Worm (Caenorhabditis elegans) whole organism, L1 larva: ENCODE data around the gene pno-1.

Experiments used
- C16A3.4 ChIP-seq: fragments of 150-350 bp; optimal IDR thresholded peaks from 2 replicates; lab custom pipeline; 2014; ENCODE audit warnings: missing biosample characterization, missing genetic modification characterization
- F16B12.6 ChIP-seq: fragments of 150-350 bp; optimal IDR thresholded peaks from 2 replicates; lab custom pipeline; 2014; ENCODE audit warnings: missing biosample characterization, missing genetic modification characterization
- aha-1 ChIP-seq: fragments of 150-350 bp; optimal IDR thresholded peaks from 2 replicates; lab custom pipeline; 2014; ENCODE audit warnings: missing biosample characterization, missing genetic modification characterization
- alr-1 ChIP-seq: fragments of 200-800 bp; sonication (Bioruptor generic); optimal IDR thresholded peaks from 2 replicates; lab custom pipeline; 2018; ENCODE audit warnings: borderline replicate concordance, mild to moderate bottlenecking, missing genetic modification characterization, missing compliant biosample characterization
- ama-1 ChIP-seq: fragments of 150-350 bp; optimal IDR thresholded peaks from 2 replicates; lab custom pipeline; 2014
- blmp-1 ChIP-seq: fragments of 150-350 bp; optimal IDR thresholded peaks from 2 replicates; lab custom pipeline; 2014; ENCODE audit warnings: missing biosample characterization, missing genetic modification characterization
- ceh-82 ChIP-seq, 3 experiments: fragments of 150-350 bp in 1 of 3; sonication (generic microtip) in 2 of 3; optimal IDR thresholded peaks; 2 replicates each; lab custom pipeline; 2014 to 2017; ENCODE audit warnings: missing biosample characterization in 3 of 3, missing genetic modification characterization in 3 of 3
- dpl-1 ChIP-seq, 3 experiments: fragments of 150-350 bp in 2 of 3; sonication (generic microtip) in 1 of 3; optimal IDR thresholded peaks; 2 replicates each; lab custom pipeline; 2014 to 2017; ENCODE audit warnings: missing biosample characterization in 3 of 3, missing genetic modification characterization in 3 of 3, missing genetic modification reagents in 3 of 3
- dsc-1 ChIP-seq: sonication (generic microtip); optimal IDR thresholded peaks from 2 replicates; lab custom pipeline; 2016; ENCODE audit warnings: mild to moderate bottlenecking, missing genetic modification characterization, missing compliant biosample characterization
- efl-1 ChIP-seq, 4 experiments: fragments of 150-350 bp; optimal IDR thresholded peaks in 3 of 4; peaks in 1 of 4; 1 replicate in 1 of 4; 2 replicates in 3 of 4; lab custom pipeline; 2014; ENCODE audit warnings: missing biosample characterization in 2 of 4, missing genetic modification characterization in 2 of 4, missing genetic modification reagents in 2 of 4
- egl-13 ChIP-seq: sonication (generic microtip); optimal IDR thresholded peaks from 2 replicates; lab custom pipeline; 2016; ENCODE audit warnings: missing genotype, missing genetic modification reagents, missing genetic modification characterization, missing compliant biosample characterization
- elt-2 ChIP-seq: sonication (generic microtip); optimal IDR thresholded peaks from 2 replicates; lab custom pipeline; 2016; ENCODE audit warnings: missing genetic modification characterization, mild to moderate bottlenecking, inconsistent platforms, missing compliant biosample characterization, missing genetic modification reagents
- fos-1 ChIP-seq: fragments of 150-350 bp; optimal IDR thresholded peaks from 2 replicates; lab custom pipeline; 2014; ENCODE audit warnings: missing biosample characterization, missing genetic modification characterization
- grh-1 ChIP-seq: fragments of 200-800 bp; sonication (Bioruptor generic); IDR thresholded peaks from 2 replicates; pipeline ENCODE4 v1.3.6; 2022; ENCODE audit warnings: missing genetic modification reagents, missing genetic modification characterization, missing compliant biosample characterization
- hlh-17 ChIP-seq: fragments of 200-800 bp; sonication (Bioruptor generic); optimal IDR thresholded peaks from 2 replicates; lab custom pipeline; 2018; ENCODE audit warnings: missing genetic modification characterization, mild to moderate bottlenecking, missing compliant biosample characterization, moderate library complexity, borderline replicate concordance
- irx-1 ChIP-seq: sonication (generic microtip); optimal IDR thresholded peaks from 2 replicates; lab custom pipeline; 2016; ENCODE audit warnings: missing genetic modification characterization, missing compliant biosample characterization
- isw-1 ChIP-seq: fragments of 200-800 bp; sonication (Bioruptor generic); IDR thresholded peaks from 2 replicates; pipeline ENCODE4 v1.3.6; 2022; ENCODE audit warnings: missing genetic modification characterization, missing compliant biosample characterization
- lin-14 ChIP-seq: fragments of 200-800 bp; sonication (Bioruptor generic); optimal IDR thresholded peaks from 2 replicates; lab custom pipeline; 2018; ENCODE audit warnings: mild to moderate bottlenecking, missing genetic modification characterization, moderate library complexity, missing compliant biosample characterization
- lin-35 ChIP-seq, 2 experiments: fragments of 150-350 bp; optimal IDR thresholded peaks; 2 replicates each; lab custom pipeline; 2014; ENCODE audit warnings: missing biosample characterization in 2 of 2, missing genetic modification characterization in 2 of 2, missing genetic modification reagents in 2 of 2
- lir-3 ChIP-seq: sonication (generic microtip); optimal IDR thresholded peaks from 2 replicates; lab custom pipeline; 2016; ENCODE audit warnings: mild to moderate bottlenecking, missing genetic modification characterization, moderate library complexity, missing compliant biosample characterization; ENCODE audit not compliant: poor library complexity
- lsy-2 ChIP-seq, 2 experiments: fragments of 150-350 bp; optimal IDR thresholded peaks; 2 replicates each; lab custom pipeline; 2014; ENCODE audit warnings: missing biosample characterization in 2 of 2, missing genetic modification characterization in 2 of 2
- mep-1 ChIP-seq: fragments of 150-350 bp; optimal IDR thresholded peaks from 2 replicates; lab custom pipeline; 2014; ENCODE audit warnings: missing biosample characterization, missing genetic modification characterization
- nhr-11 ChIP-seq: fragments of 150-350 bp; optimal IDR thresholded peaks from 2 replicates; lab custom pipeline; 2014; ENCODE audit warnings: missing biosample characterization, missing genetic modification characterization
- nhr-20 ChIP-seq: sonication (generic microtip); optimal IDR thresholded peaks from 2 replicates; lab custom pipeline; 2016; ENCODE audit warnings: mild to moderate bottlenecking, missing genetic modification characterization, missing compliant biosample characterization
- nhr-47 ChIP-seq: sonication (generic microtip); optimal IDR thresholded peaks from 2 replicates; lab custom pipeline; 2016; ENCODE audit warnings: mild to moderate bottlenecking, missing genetic modification characterization, moderate library complexity, missing compliant biosample characterization
- nhr-71 ChIP-seq: sonication (generic microtip); optimal IDR thresholded peaks from 2 replicates; lab custom pipeline; 2016; ENCODE audit warnings: mild to moderate bottlenecking, missing genetic modification characterization, moderate library complexity, missing compliant biosample characterization
- nhr-76 ChIP-seq: sonication (generic microtip); optimal IDR thresholded peaks from 2 replicates; lab custom pipeline; 2017; ENCODE audit warnings: missing biosample characterization, missing genetic modification characterization
- skn-1 ChIP-seq: fragments of 150-350 bp; optimal IDR thresholded peaks from 2 replicates; lab custom pipeline; 2014; ENCODE audit warnings: missing biosample characterization, missing genetic modification characterization
- snu-23 ChIP-seq: sonication (generic microtip); optimal IDR thresholded peaks from 2 replicates; lab custom pipeline; 2016; ENCODE audit warnings: missing genetic modification characterization, missing compliant biosample characterization
- sptf-1 ChIP-seq: fragments of 150-350 bp; optimal IDR thresholded peaks from 2 replicates; lab custom pipeline; 2014; ENCODE audit warnings: missing biosample characterization, missing genetic modification characterization
- tbx-2 ChIP-seq: sonication (generic microtip); optimal IDR thresholded peaks from 2 replicates; lab custom pipeline; 2016; ENCODE audit warnings: missing genetic modification characterization, missing compliant biosample characterization
- tlp-1 ChIP-seq: fragments of 150-350 bp; optimal IDR thresholded peaks from 2 replicates; lab custom pipeline; 2014; ENCODE audit warnings: missing biosample characterization, missing genetic modification characterization
- unc-130 ChIP-seq: fragments of 150-350 bp; optimal IDR thresholded peaks from 2 replicates; lab custom pipeline; 2017; ENCODE audit warnings: missing biosample characterization, missing genetic modification characterization, inconsistent platforms
- unc-30 ChIP-seq: sonication (generic microtip); optimal IDR thresholded peaks from 2 replicates; lab custom pipeline; 2017; ENCODE audit warnings: missing biosample characterization, missing genetic modification characterization
- vab-15 ChIP-seq: sonication (generic microtip); optimal IDR thresholded peaks from 2 replicates; lab custom pipeline; 2017; ENCODE audit warnings: missing genotype, mild to moderate bottlenecking, missing genetic modification characterization, missing compliant biosample characterization
- xbp-1 ChIP-seq: sonication (generic microtip); optimal IDR thresholded peaks from 2 replicates; lab custom pipeline; 2016; ENCODE audit warnings: missing genetic modification characterization, missing compliant biosample characterization
- zag-1 ChIP-seq: fragments of 150-350 bp; optimal IDR thresholded peaks from 2 replicates; lab custom pipeline; 2014; ENCODE audit warnings: missing biosample characterization, missing genetic modification characterization
- zip-4 ChIP-seq: fragments of 200-800 bp; sonication (Bioruptor generic); optimal IDR thresholded peaks from 2 replicates; lab custom pipeline; 2018; ENCODE audit warnings: mild to moderate bottlenecking, missing genetic modification characterization, moderate library complexity, missing compliant biosample characterization

pno-1 gene

DNA sequence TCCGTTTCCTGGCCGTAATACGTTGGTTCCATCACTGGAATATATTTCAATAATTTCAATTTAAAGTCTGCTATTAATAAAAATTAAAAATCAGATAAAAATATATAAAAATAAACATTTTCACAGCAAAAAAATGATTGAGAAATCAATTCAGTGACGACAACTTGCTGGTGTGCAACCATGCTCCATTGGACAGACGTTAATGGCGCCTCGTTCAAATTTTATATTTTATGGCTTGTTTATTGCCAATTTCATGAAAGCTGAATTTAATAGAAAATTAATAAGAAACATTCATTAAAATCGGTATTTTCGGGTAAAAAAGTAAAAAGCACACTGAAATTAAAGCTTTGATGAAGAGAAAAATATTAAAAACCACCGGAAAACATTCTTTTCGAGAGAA lies 36.5 kb downstream of the pno-1 start, which contains the start of gene Y53C12A.3:
Gene Y53C12A.3, minus strand, starts transcription at position 34 of the 400 bp plus-strand sequence.
- TF ChIP-seq vab-15 (tag; lab: Kevin White, UChicago) (no peak), ama-1 (lab: Kevin White, UChicago) (no peak), snu-23 (peak; percentile 46), nhr-76 (tag; lab: Kevin White, UChicago) (no peak), nhr-20 (tag; lab: Kevin White, UChicago) (peak; percentile 47), unc-130 (tag; lab: Kevin White, UChicago) (peak; percentile 34), dsc-1 (tag; lab: Kevin White, UChicago) (no peak), nhr-11 (tag; lab: Kevin White, UChicago) (no peak), skn-1 (peak; percentile 57), lir-3 (tag; lab: Kevin White, UChicago) (no peak), lin-35 (GFP tag; optimal IDR thresholded peaks at IDR 0.05; lab: Kevin White, UChicago) (peak; percentile 91 to 97), efl-1 (optimal IDR thresholded peaks at IDR 0.05; lab: Kevin White, UChicago) (peak; percentile 85 to 90), efl-1 (GFP tag; optimal IDR thresholded peaks at IDR 0.05 in 1 of 2; lab: Kevin White, UChicago) (peak; percentile 93 to 99), lin-14 (peak; percentile 38), xbp-1 (peak; percentile 43), isw-1 (GFP tag; lab: Robert Waterston, UW) (no peak), nhr-71 (tag; lab: Kevin White, UChicago) (peak; percentile 44), unc-30 (tag; lab: Kevin White, UChicago) (no peak), alr-1 (tag; lab: Kevin White, UChicago) (no peak), blmp-1 (tag; lab: Kevin White, UChicago) (peak; percentile 51), dpl-1 (GFP tag; optimal IDR thresholded peaks at IDR 0.05; lab: Kevin White, UChicago) (peak; percentile 82 to 94 (median 90)), F16B12.6 (peak; percentile 35), egl-13 (tag; lab: Kevin White, UChicago) (no peak), sptf-1 (tag; lab: Kevin White, UChicago) (no peak), C16A3.4 (tag; lab: Kevin White, UChicago) (peak; percentile 71), mep-1 (tag; lab: Kevin White, UChicago) (peak; percentile 58), ceh-82 (tag; optimal IDR thresholded peaks at IDR 0.05; lab: Kevin White, UChicago) (peak in 1 of 3 experiments; percentile 40), lsy-2 (tag; optimal IDR thresholded peaks at IDR 0.05; lab: Kevin White, UChicago) (peak; percentile 50 to 81), hlh-17 (GFP tag; lab: Kevin White, UChicago) (no peak), tbx-2 (tag; lab: Kevin White, UChicago) (peak; percentile 17), nhr-47 (tag; lab: Kevin White, UChicago) (peak; percentile 38)

DNA sequence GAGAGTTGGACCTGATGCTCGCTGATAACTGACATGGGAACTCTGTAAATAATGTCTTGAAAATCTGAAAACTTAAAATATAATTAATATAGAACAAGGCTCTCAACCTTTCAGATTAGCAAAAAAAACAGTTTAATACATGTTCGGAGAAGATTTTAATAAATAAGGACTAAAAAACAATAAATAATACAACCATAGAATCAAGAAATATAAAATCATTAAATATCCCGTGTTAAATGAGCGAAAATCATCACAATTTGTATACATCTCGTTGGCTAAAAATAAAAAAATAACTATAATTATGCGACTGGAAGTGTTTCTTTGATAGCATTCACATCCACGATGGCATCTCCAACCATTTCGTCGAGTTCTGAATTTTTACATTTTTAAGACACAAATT lies 37.9 kb downstream of the pno-1 start, which contains the start of gene Y53C12A.10:
Gene Y53C12A.10, minus strand, starts transcription at position 101 of the 400 bp plus-strand sequence.
- no peak for TF ChIP-seq irx-1 (tag; lab: Kevin White, UChicago)
- no peak for TF ChIP-seq grh-1 (GFP tag; lab: Robert Waterston, UW)
- no peak for TF ChIP-seq snu-23
- TF ChIP-seq tlp-1, result no peak
- TF ChIP-seq xbp-1, result no peak
- no peak for TF ChIP-seq elt-2 (tag; lab: Kevin White, UChicago)
- TF ChIP-seq zip-4 (GFP tag; lab: Kevin White, UChicago), result no peak
- TF ChIP-seq zag-1, result no peak
- no peak for TF ChIP-seq F16B12.6

DNA sequence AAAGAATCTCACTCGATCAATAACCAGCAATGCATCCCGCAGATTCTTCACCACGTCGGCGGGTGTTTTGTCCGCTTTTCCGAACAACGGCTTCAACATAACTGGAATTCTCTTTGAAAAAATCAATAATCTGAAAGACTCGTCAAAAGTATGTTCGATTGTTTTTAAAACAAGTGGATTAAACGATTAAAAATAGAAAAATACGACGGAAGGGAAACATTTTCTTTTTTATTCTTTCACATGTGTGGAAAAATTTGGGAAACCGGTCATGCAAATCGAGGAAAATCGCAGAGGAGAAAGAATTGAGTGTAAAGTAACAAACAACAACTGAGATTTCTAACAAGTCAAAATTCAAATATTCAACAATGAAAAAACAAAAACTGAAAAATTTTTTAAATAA lies 39.1 kb downstream of the pno-1 start, which contains the start of gene mop-25.2:
Gene mop-25.2, minus strand, starts transcription at position 101 of the 400 bp plus-strand sequence.
- TF ChIP-seq lsy-2 (tag; optimal IDR thresholded peaks at IDR 0.05; lab: Kevin White, UChicago) (no peak), efl-1 (optimal IDR thresholded peaks at IDR 0.05; lab: Kevin White, UChicago) (no peak), efl-1 (GFP tag; optimal IDR thresholded peaks at IDR 0.05 in 1 of 2; lab: Kevin White, UChicago) (peak in 1 of 2 experiments; percentile 79)

ce11 chrII:9700363-9700762 lies 42.3 kb downstream of the pno-1 start, which contains the start of the genes Y53C12A.8 and Y53C12A.7:
Gene Y53C12A.8 (minus strand): TSS chrII:9700463.
Gene Y53C12A.7 (plus strand): TSS chrII:9700543.
- no peak for TF ChIP-seq vab-15 (tag; lab: Kevin White, UChicago)
- no peak for TF ChIP-seq dpl-1 (GFP tag; optimal IDR thresholded peaks at IDR 0.05; lab: Kevin White, UChicago)
- no peak for TF ChIP-seq nhr-47 (tag; lab: Kevin White, UChicago)
- TF ChIP-seq aha-1, result no peak
- TF ChIP-seq fos-1 (tag; lab: Kevin White, UChicago), result no peak
